Fruit fly (Drosophila melanogaster) whole organism, embryonic: ENCODE data around the gene Sf3b3.
A peak's percentile ranks its signal among the peaks of the same experiment; 100 is the strongest.

Experiments
- ATbp ChIP-seq: fragments of 200-800 bp; sonication (Bioruptor generic); optimal IDR thresholded peaks from 2 replicates; lab custom pipeline; 2017; ENCODE audit warnings: missing biosample characterization, mild to moderate bottlenecking, missing genetic modification characterization, missing genetic modification reagents
- Atf3 ChIP-seq: fragments of 200-800 bp; sonication (Bioruptor generic); optimal IDR thresholded peaks from 3 replicates; lab custom pipeline; 2016; ENCODE audit warnings: missing biosample characterization, missing genetic modification characterization
- CG13296 ChIP-seq: fragments of 200-800 bp; sonication (Bioruptor generic); optimal IDR thresholded peaks from 3 replicates; lab custom pipeline; 2018; ENCODE audit warnings: missing biosample characterization, mild to moderate bottlenecking, missing genetic modification characterization
- CG14050 ChIP-seq: fragments of 200-800 bp; sonication (Bioruptor generic); IDR thresholded peaks from 3 replicates; pipeline ENCODE4 v1.3.6; 2022; ENCODE audit warnings: missing biosample characterization, missing genetic modification characterization
- CG14965 ChIP-seq: fragments of 200-800 bp; sonication (Bioruptor generic); optimal IDR thresholded peaks from 2 replicates; lab custom pipeline; 2016; ENCODE audit warnings: missing biosample characterization, missing genetic modification characterization, borderline replicate concordance
- CG1603 ChIP-seq: fragments of 200-800 bp; sonication (Bioruptor generic); optimal IDR thresholded peaks from 2 replicates; lab custom pipeline; 2019; ENCODE audit warnings: missing biosample characterization, mild to moderate bottlenecking, missing genetic modification characterization, moderate library complexity
- CG17802 ChIP-seq: fragments of 200-800 bp; sonication (Bioruptor generic); optimal IDR thresholded peaks from 2 replicates; lab custom pipeline; 2018; ENCODE audit warnings: missing biosample characterization, mild to moderate bottlenecking, missing genetic modification characterization, moderate library complexity
- CG18011 ChIP-seq: fragments of 200-800 bp; sonication (Bioruptor generic); optimal IDR thresholded peaks from 2 replicates; lab custom pipeline; 2017; ENCODE audit warnings: missing biosample characterization, missing genetic modification characterization, mild to moderate bottlenecking, moderate library complexity, missing genotype
- CG18764 ChIP-seq: fragments of 200-800 bp; sonication (Bioruptor generic); optimal IDR thresholded peaks from 3 replicates; lab custom pipeline; 2016; ENCODE audit warnings: missing biosample characterization, missing genetic modification characterization
- CG2120 ChIP-seq: fragments of 200-800 bp; sonication (Bioruptor generic); optimal IDR thresholded peaks from 3 replicates; lab custom pipeline; 2016; ENCODE audit warnings: missing biosample characterization, missing genetic modification characterization
- CG2199 ChIP-seq: fragments of 200-800 bp; sonication (Bioruptor generic); IDR thresholded peaks from 3 replicates; pipeline ENCODE4 v1.3.6; 2022; ENCODE audit warnings: missing biosample characterization, missing genetic modification characterization
- CG2889 ChIP-seq: fragments of 200-800 bp; sonication (Bioruptor generic); IDR thresholded peaks from 3 replicates; pipeline ENCODE4 v1.3.6; 2022; ENCODE audit warnings: missing biosample characterization, missing genetic modification characterization
- CG31441 ChIP-seq: fragments of 200-800 bp; sonication (Bioruptor generic); IDR thresholded peaks from 2 replicates; pipeline ENCODE4 v1.3.6; 2022; ENCODE audit warnings: missing biosample characterization, missing genetic modification characterization
- CG32772 ChIP-seq: fragments of 200-800 bp; sonication (Bioruptor generic); IDR thresholded peaks from 2 replicates; pipeline ENCODE4 v1.3.6; 2022; ENCODE audit warnings: missing biosample characterization, missing genetic modification characterization
- CG34422 ChIP-seq: fragments of 200-800 bp; sonication (Bioruptor generic); IDR thresholded peaks from 3 replicates; pipeline ENCODE4 v1.3.6; 2022; ENCODE audit warnings: missing biosample characterization, missing genetic modification characterization
- CG4404 ChIP-seq: fragments of 200-800 bp; sonication (Bioruptor generic); IDR thresholded peaks from 2 replicates; pipeline ENCODE4 v1.3.6; 2022; ENCODE audit warnings: missing biosample characterization, missing genetic modification characterization
- CG8281 ChIP-seq: fragments of 200-800 bp; sonication (Bioruptor generic); optimal IDR thresholded peaks from 2 replicates; lab custom pipeline; 2018; ENCODE audit warnings: missing biosample characterization, mild to moderate bottlenecking, missing genetic modification characterization, moderate library complexity
- CG9817 ChIP-seq: fragments of 200-800 bp; sonication (Bioruptor generic); optimal IDR thresholded peaks from 2 replicates; lab custom pipeline; 2018; ENCODE audit warnings: missing biosample characterization, mild to moderate bottlenecking, missing genetic modification characterization, moderate library complexity
- Deaf1 ChIP-seq: fragments of 200-800 bp; optimal IDR thresholded peaks from 3 replicates; lab custom pipeline; 2019; ENCODE audit warnings: missing biosample characterization, mild to moderate bottlenecking, missing genetic modification characterization, moderate library complexity
- Eip74EF ChIP-seq, 2 experiments: fragments of 200-800 bp in 1 of 2; fragments of >200 bp in 1 of 2; sonication (Bioruptor generic) in 1 of 2; optimal IDR thresholded peaks; 2 replicates each; lab custom pipeline; 2017 to 2019; ENCODE audit warnings: missing biosample characterization in 2 of 2, missing genetic modification characterization in 2 of 2, mild to moderate bottlenecking in 1 of 2, moderate library complexity in 1 of 2
- Gsc ChIP-seq: fragments of 200-800 bp; sonication (Bioruptor generic); IDR thresholded peaks from 2 replicates; pipeline ENCODE4 v1.3.6; 2022; ENCODE audit warnings: missing biosample characterization, missing genetic modification characterization
- Jarid2 ChIP-seq: fragments of 200-800 bp; sonication (Bioruptor generic); optimal IDR thresholded peaks from 3 replicates; lab custom pipeline; 2017; ENCODE audit warnings: mild to moderate bottlenecking, missing biosample characterization, missing genetic modification reagents, missing genetic modification characterization
- Lhr ChIP-seq: fragments of 200-800 bp; sonication (Bioruptor generic); optimal IDR thresholded peaks from 3 replicates; lab custom pipeline; 2017; ENCODE audit warnings: mild to moderate bottlenecking, missing biosample characterization, missing genetic modification reagents, missing genetic modification characterization
- Lpt ChIP-seq: fragments of >200 bp; optimal IDR thresholded peaks from 2 replicates; lab custom pipeline; 2018; ENCODE audit warnings: missing biosample characterization, missing genetic modification characterization
- Mad ChIP-seq: fragments of 200-800 bp; sonication (Bioruptor generic); optimal IDR thresholded peaks from 2 replicates; lab custom pipeline; 2016; ENCODE audit warnings: missing biosample characterization, missing genetic modification characterization
- Med ChIP-seq: fragments of 200-800 bp; sonication (Bioruptor generic); peaks from one replicate; lab custom pipeline; 2016; ENCODE audit warnings: missing biosample characterization, missing genetic modification characterization, mild to moderate bottlenecking, inconsistent platforms, moderate library complexity
- NfI ChIP-seq: fragments of 200-800 bp; sonication (Bioruptor generic); optimal IDR thresholded peaks from 3 replicates; lab custom pipeline; 2018; ENCODE audit warnings: missing biosample characterization, mild to moderate bottlenecking, missing genetic modification characterization, moderate library complexity
- PHDP ChIP-seq: fragments of 200-800 bp; sonication (Bioruptor generic); optimal IDR thresholded peaks from 3 replicates; lab custom pipeline; 2018; ENCODE audit warnings: missing biosample characterization, mild to moderate bottlenecking, missing genetic modification characterization, moderate library complexity
- Pdp1 ChIP-seq, 2 experiments: fragments of 200-800 bp; sonication (Bioruptor generic); optimal IDR thresholded peaks; 3 replicates each; lab custom pipeline; 2016; ENCODE audit warnings: missing biosample characterization in 2 of 2, missing genetic modification characterization in 2 of 2, mild to moderate bottlenecking in 1 of 2, moderate library complexity in 1 of 2
- Spps ChIP-seq: fragments of 200-800 bp; sonication (Bioruptor generic); optimal IDR thresholded peaks from 2 replicates; lab custom pipeline; 2018; ENCODE audit warnings: missing biosample characterization, mild to moderate bottlenecking, missing genetic modification characterization
- Vsx1 ChIP-seq: fragments of 200-800 bp; sonication (Bioruptor generic); optimal IDR thresholded peaks from 2 replicates; lab custom pipeline; 2017; ENCODE audit warnings: missing biosample characterization, mild to moderate bottlenecking, missing genetic modification characterization, missing genetic modification reagents
- ab ChIP-seq: fragments of 200-800 bp; sonication (Bioruptor generic); optimal IDR thresholded peaks from 2 replicates; lab custom pipeline; 2016; ENCODE audit warnings: missing biosample characterization, missing genetic modification characterization
- ato ChIP-seq: fragments of 200-800 bp; sonication (Bioruptor generic); IDR thresholded peaks from 2 replicates; pipeline ENCODE4 v1.3.6; 2022; ENCODE audit warnings: missing biosample characterization, missing genetic modification characterization; ENCODE audit not compliant: partially characterized antibody
- bcd ChIP-seq: fragments of 200-800 bp; sonication (Bioruptor generic); optimal IDR thresholded peaks from 2 replicates; lab custom pipeline; 2017; ENCODE audit warnings: missing biosample characterization, mild to moderate bottlenecking, missing genetic modification characterization
- crc ChIP-seq: fragments of 200-800 bp; sonication (Bioruptor generic); optimal IDR thresholded peaks from 2 replicates; lab custom pipeline; 2016; ENCODE audit warnings: missing biosample characterization, missing genetic modification characterization
- danr ChIP-seq: fragments of 200-800 bp; sonication (Bioruptor generic); IDR thresholded peaks from 2 replicates; pipeline ENCODE4 v1.3.6; 2022; ENCODE audit warnings: missing biosample characterization, missing genetic modification characterization
- her ChIP-seq: fragments of 200-800 bp; sonication (Bioruptor generic); optimal IDR thresholded peaks from 2 replicates; lab custom pipeline; 2016; ENCODE audit warnings: missing biosample characterization, missing genetic modification characterization
- kah ChIP-seq: fragments of 200-800 bp; sonication (Bioruptor generic); optimal IDR thresholded peaks from 2 replicates; lab custom pipeline; 2018; ENCODE audit warnings: missing biosample characterization, mild to moderate bottlenecking, missing genetic modification characterization
- lmd ChIP-seq: fragments of 200-800 bp; sonication (Bioruptor generic); IDR thresholded peaks from 2 replicates; pipeline ENCODE4 v1.3.6; 2022; ENCODE audit warnings: missing biosample characterization, missing genetic modification characterization
- lola ChIP-seq, 3 experiments: fragments of >200 bp in 2 of 3; fragments of 200-800 bp in 1 of 3; sonication (Bioruptor generic) in 1 of 3; optimal IDR thresholded peaks; 2 replicates each; lab custom pipeline; 2017 to 2019; ENCODE audit warnings: missing biosample characterization in 3 of 3, missing genetic modification characterization in 3 of 3, mild to moderate bottlenecking in 1 of 3, moderate library complexity in 1 of 3
- luna ChIP-seq: fragments of 200-800 bp; sonication (Bioruptor generic); optimal IDR thresholded peaks from 2 replicates; lab custom pipeline; 2016; ENCODE audit warnings: missing biosample characterization, missing genetic modification characterization
- nau ChIP-seq: fragments of 200-800 bp; sonication (Bioruptor generic); optimal IDR thresholded peaks from 3 replicates; lab custom pipeline; 2017; ENCODE audit warnings: missing biosample characterization, mild to moderate bottlenecking, missing genetic modification characterization, missing genetic modification reagents
- pan ChIP-seq, 4 experiments: fragments of >200 bp in 3 of 4; fragments of 200-800 bp in 1 of 4; sonication (Bioruptor generic) in 1 of 4; optimal IDR thresholded peaks in 3 of 4; IDR thresholded peaks in 1 of 4; 2 replicates each; pipeline versions ENCODE4 v1.3.6 to Lab custom; 2017 to 2022; ENCODE audit warnings: missing biosample characterization in 2 of 4, missing genetic modification characterization in 2 of 4, mixed read lengths in 1 of 4
- peb ChIP-seq: fragments of 200-800 bp; sonication (Bioruptor generic); IDR thresholded peaks from 2 replicates; pipeline ENCODE4 v1.3.6; 2022; ENCODE audit warnings: missing biosample characterization, missing genetic modification characterization
- prd ChIP-seq, 3 experiments: fragments of >200 bp in 2 of 3; fragments of 200-800 bp in 1 of 3; sonication (Bioruptor generic) in 1 of 3; optimal IDR thresholded peaks in 2 of 3; IDR thresholded peaks in 1 of 3; 2 replicates in 2 of 3; 3 replicates in 1 of 3; pipeline versions ENCODE4 v1.3.6 to Lab custom; 2017 to 2022; ENCODE audit warnings: missing biosample characterization in 1 of 3, missing genetic modification characterization in 1 of 3
- ro ChIP-seq: fragments of 200-800 bp; sonication (Bioruptor generic); IDR thresholded peaks from 2 replicates; pipeline ENCODE4 v1.3.6; 2022; ENCODE audit warnings: missing biosample characterization, missing genetic modification characterization
- schlank ChIP-seq: fragments of 200-800 bp; sonication (Bioruptor generic); optimal IDR thresholded peaks from 2 replicates; lab custom pipeline; 2018; ENCODE audit warnings: missing biosample characterization, mild to moderate bottlenecking, missing genetic modification characterization
- sug ChIP-seq: fragments of 200-800 bp; optimal IDR thresholded peaks from 2 replicates; lab custom pipeline; 2019; ENCODE audit warnings: missing biosample characterization, mild to moderate bottlenecking, missing genetic modification characterization, moderate library complexity
- tup ChIP-seq: fragments of 200-800 bp; sonication (Bioruptor generic); optimal IDR thresholded peaks from 2 replicates; lab custom pipeline; 2016; ENCODE audit warnings: missing biosample characterization, mild to moderate bottlenecking, missing genetic modification characterization, moderate library complexity

Sf3b3 gene

dm6 chr3L:813229-813837 is 19.9 kb downstream of the Sf3b3 start (continued):
- TF ChIP-seq CG8281 (tag; lab: Kevin White, UChicago) (no peak), CG34422 (GFP tag; lab: Robert Waterston, UW) (no peak), peb (GFP tag; lab: Robert Waterston, UW) (no peak), bcd (GFP tag; lab: Kevin White, UChicago) (no peak), CG13296 (no peak), Vsx1 (GFP tag; lab: Kevin White, UChicago) (no peak), CG31441 (GFP tag; lab: Robert Waterston, UW) (peak; percentile 35), CG14965 (no peak), Gsc (no peak), Med (GFP tag; lab: Kevin White, UChicago) (no peak), ab (no peak), CG2120 (no peak), Deaf1 (tag; lab: Kevin White, UChicago) (no peak), CG18764 (GFP tag; lab: Kevin White, UChicago) (no peak), kah (no peak), luna (no peak), schlank (tag; lab: Kevin White, UChicago) (no peak), ro (GFP tag; lab: Robert Waterston, UW) (no peak), PHDP (tag; lab: Kevin White, UChicago) (no peak), NfI (no peak), Atf3 (no peak), Spps (tag; lab: Kevin White, UChicago) (no peak), pan (optimal IDR thresholded peaks at IDR 0.05; lab: Kevin White, UChicago) (no peak), pan (GFP tag; optimal IDR thresholded peaks at IDR 0.05 in 1 of 2, IDR thresholded peaks at IDR 0.05 in 1 of 2) (no peak), danr (GFP tag; lab: Robert Waterston, UW) (no peak), CG2889 (no peak), nau (no peak), sug (tag; lab: Kevin White, UChicago) (no peak), lmd (GFP tag; lab: Robert Waterston, UW) (peak; percentile 15; the same call in 1 of the 2 replicates), Jarid2 (no peak), CG14050 (GFP tag; lab: Robert Waterston, UW) (no peak), Pdp1 (GFP tag; optimal IDR thresholded peaks at IDR 0.05; lab: Kevin White, UChicago) (no peak), her (GFP tag; lab: Kevin White, UChicago) (no peak), Eip74EF (GFP tag; optimal IDR thresholded peaks at IDR 0.05; lab: Kevin White, UChicago) (no peak), CG1603 (tag; lab: Kevin White, UChicago) (peak; percentile 71), prd (optimal IDR thresholded peaks at IDR 0.05; lab: Kevin White, UChicago) (no peak), prd (GFP tag; IDR thresholded peaks at IDR 0.05; lab: Robert Waterston, UW) (0 out of 3 replicates have a peak, but pooled peaks have one; percentile 19), tup (no peak), CG2199 (GFP tag; lab: Robert Waterston, UW) (no peak), Lhr (GFP tag; lab: Kevin White, UChicago) (no peak), ATbp (GFP tag; lab: Kevin White, UChicago) (peak; percentile 21), CG18011 (no peak), CG32772 (GFP tag; lab: Robert Waterston, UW) (no peak), Lpt (GFP tag; lab: Kevin White, UChicago) (no peak), ato (GFP tag; lab: Robert Waterston, UW) (no peak), Mad (GFP tag; lab: Kevin White, UChicago) (no peak), crc (no peak), CG4404 (GFP tag; lab: Robert Waterston, UW) (no peak), CG9817 (tag; lab: Kevin White, UChicago) (no peak), CG17802 (tag; lab: Kevin White, UChicago) (no peak), lola (GFP tag; optimal IDR thresholded peaks at IDR 0.05; lab: Kevin White, UChicago) (no peak)
